Worm (Caenorhabditis elegans): ENCODE data around the gene unc-47.

ce11 chrIII:10199052-10199451, 13.0 kb upstream of the unc-47 start, which contains the start of gene T20G5.8:
- TF ChIP-seq nhr-28 (tag; optimal IDR thresholded peaks at IDR 0.05), result no peak
- no peak for TF ChIP-seq lsy-2 (tag; optimal IDR thresholded peaks at IDR 0.05)
- no peak for TF ChIP-seq unc-62 (GFP tag; optimal IDR thresholded peaks at IDR 0.05)
- no peak for TF ChIP-seq mep-1 (tag; optimal IDR thresholded peaks at IDR 0.05)
